Worm (Caenorhabditis elegans): ENCODE measurements around the gene chhy-1.
A peak's percentile ranks its signal among the peaks of the same experiment; 100 is the strongest.

Gene chhy-1

DNA sequence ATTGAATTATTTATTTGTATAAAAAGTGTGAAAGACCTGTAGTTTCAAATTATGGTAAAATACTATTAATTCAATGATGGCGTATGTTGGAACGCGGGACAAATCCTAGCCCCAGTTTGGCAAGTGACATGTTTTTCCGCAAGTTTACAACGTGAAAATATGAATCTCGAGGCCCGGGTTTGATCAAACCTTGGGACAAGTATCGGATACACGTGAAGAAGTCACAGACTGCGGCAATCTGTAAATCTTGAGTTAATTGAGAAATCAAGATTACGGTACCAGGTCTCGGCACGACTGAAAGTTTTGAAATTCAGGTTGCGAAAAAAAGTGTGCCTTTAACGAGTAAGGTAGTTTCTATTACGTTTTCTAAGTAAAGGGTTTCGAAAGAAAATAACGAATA lies 34.4 kb downstream of the chhy-1 start:
- no peak for TF ChIP-seq sdc-2 (tag; optimal IDR thresholded peaks at IDR 0.05)
- no peak for TF ChIP-seq ceh-9 (tag; optimal IDR thresholded peaks at IDR 0.05)
- TF ChIP-seq ama-1 (optimal IDR thresholded peaks at IDR 0.05): peak; percentile 33
- no peak for TF ChIP-seq K09A11.1 (tag; optimal IDR thresholded peaks at IDR 0.05; ENCODE audit: insufficient read depth)

DNA sequence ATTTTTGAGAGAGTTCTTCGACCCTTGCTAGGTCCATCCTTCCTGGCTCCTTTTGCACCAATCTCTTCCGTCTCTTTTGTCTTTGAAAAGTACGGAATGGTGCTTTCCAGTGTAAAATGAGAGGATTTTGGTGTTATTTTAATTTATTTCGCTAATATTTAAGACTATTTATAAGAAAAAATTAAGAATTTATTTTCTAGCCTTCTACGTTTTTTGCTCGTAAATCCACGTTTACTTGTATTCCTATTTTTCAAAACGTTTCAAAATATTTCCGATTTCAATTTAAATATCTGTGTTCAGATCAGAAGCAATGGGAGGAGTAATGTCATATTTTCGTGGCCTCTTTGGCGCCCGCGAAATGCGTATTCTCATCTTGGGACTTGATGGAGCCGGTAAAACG lies 35.7 kb downstream of the chhy-1 start, which contains the start of gene arl-1:
Gene arl-1 (plus strand): TSS at position 301 of the 400 bp plus-strand sequence.
- no peak for TF ChIP-seq fax-1 (tag; optimal IDR thresholded peaks at IDR 0.05)
- TF ChIP-seq sox-2 (GFP tag; IDR thresholded peaks at IDR 0.05): no peak
- no peak for TF ChIP-seq sdc-2 (tag; optimal IDR thresholded peaks at IDR 0.05)
- TF ChIP-seq ceh-30 (tag; optimal IDR thresholded peaks at IDR 0.05): no peak
- TF ChIP-seq C38D4.7 (GFP tag; optimal IDR thresholded peaks at IDR 0.05): no peak
- no peak for TF ChIP-seq ref-2 (tag; optimal IDR thresholded peaks at IDR 0.05)
- TF ChIP-seq pag-3 (tag; optimal IDR thresholded peaks at IDR 0.05; ENCODE audit: borderline replicate concordance): no peak
- no peak for TF ChIP-seq syd-9 (tag; optimal IDR thresholded peaks at IDR 0.05)
- no peak for TF ChIP-seq npax-4 (tag; optimal IDR thresholded peaks at IDR 0.05)
- no peak for TF ChIP-seq dve-1 (tag; optimal IDR thresholded peaks at IDR 0.05)
- no peak for TF ChIP-seq ceh-9 (tag; optimal IDR thresholded peaks at IDR 0.05)
- no peak for TF ChIP-seq pat-9 (tag; optimal IDR thresholded peaks at IDR 0.05)
- no peak for TF ChIP-seq pros-1 (tag; optimal IDR thresholded peaks at IDR 0.05)
- TF ChIP-seq hlh-6 (tag; optimal IDR thresholded peaks at IDR 0.05): no peak

DNA sequence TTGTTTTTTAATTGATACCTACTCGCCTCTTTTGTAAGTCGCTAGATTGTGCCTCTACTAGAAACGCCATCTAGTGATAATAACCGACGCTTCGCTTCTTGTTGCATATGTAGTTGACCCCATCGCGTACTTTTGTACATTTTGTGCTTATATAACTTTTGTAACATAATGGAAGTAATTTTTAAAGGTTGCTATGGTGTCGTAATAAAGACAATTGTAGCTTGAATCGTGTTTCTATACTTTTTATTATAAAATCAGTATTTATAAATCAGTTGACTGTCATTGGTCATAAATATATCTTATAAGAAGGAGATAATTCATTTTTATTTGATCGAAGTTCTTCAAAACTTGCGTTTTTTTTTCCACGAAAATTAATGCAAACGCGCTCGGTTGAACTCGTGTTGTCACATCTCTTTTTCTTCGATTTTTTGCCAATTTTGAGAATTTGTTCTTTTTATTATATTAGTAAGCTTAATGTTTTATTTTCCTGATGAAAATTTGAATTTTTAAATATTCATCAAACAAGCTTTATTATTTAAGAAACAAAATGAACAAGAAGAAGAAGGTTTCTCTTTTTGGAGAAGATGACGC lies 39.8 kb downstream of the chhy-1 start, which contains the start of gene F54C9.9:
Gene F54C9.9 (plus strand): TSS at position 541 of the 591 bp plus-strand sequence.
- TF ChIP-seq fkh-6 (tag; optimal IDR thresholded peaks at IDR 0.05) (no peak), syd-9 (tag; optimal IDR thresholded peaks at IDR 0.05) (no peak), madf-2 (tag; optimal IDR thresholded peaks at IDR 0.05) (no peak), ahr-1 (tag; optimal IDR thresholded peaks at IDR 0.05) (no peak), ceh-24 (tag; optimal IDR thresholded peaks at IDR 0.05) (no peak), F13H6.1 (tag; optimal IDR thresholded peaks at IDR 0.05) (no peak), ztf-16 (tag; optimal IDR thresholded peaks at IDR 0.05) (no peak), nhr-232 (tag; optimal IDR thresholded peaks at IDR 0.05) (no peak), tbx-7 (tag; optimal IDR thresholded peaks at IDR 0.05) (no peak), ttx-3 (tag; optimal IDR thresholded peaks at IDR 0.05) (no peak), ceh-19 (GFP tag; optimal IDR thresholded peaks at IDR 0.05) (no peak), pag-3 (tag; optimal IDR thresholded peaks at IDR 0.05; ENCODE audit: borderline replicate concordance) (no peak), K09A11.1 (tag; optimal IDR thresholded peaks at IDR 0.05; ENCODE audit: insufficient read depth) (no peak), ceh-45 (GFP tag; IDR thresholded peaks at IDR 0.05) (no peak), che-1 (tag; optimal IDR thresholded peaks at IDR 0.05) (no peak), unc-55 (GFP tag; optimal IDR thresholded peaks at IDR 0.05) (no peak), unc-86 (tag; optimal IDR thresholded peaks at IDR 0.05) (no peak), fax-1 (tag; optimal IDR thresholded peaks at IDR 0.05) (no peak), mec-3 (tag; optimal IDR thresholded peaks at IDR 0.05; ENCODE audit: borderline replicate concordance) (no peak)

DNA sequence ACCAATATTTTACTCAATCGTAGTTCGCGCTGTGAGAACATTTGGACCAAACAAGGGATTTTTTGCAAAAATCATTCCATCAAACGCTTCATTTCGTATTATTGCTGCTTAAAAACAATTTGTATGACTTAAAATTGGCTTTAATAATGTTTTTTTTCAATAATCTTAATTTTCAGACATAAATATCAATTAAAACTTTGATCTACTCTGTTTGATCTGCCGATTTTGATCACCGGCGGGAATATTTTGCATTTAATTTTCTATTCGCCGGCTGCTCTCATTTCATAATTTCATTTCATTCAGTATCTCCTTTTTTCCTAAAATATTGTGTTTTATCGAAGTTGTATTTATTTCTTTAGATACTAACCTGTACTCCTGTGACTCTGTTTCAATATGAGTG lies 42.2 kb downstream of the chhy-1 start, which contains the start of gene puf-5:
Gene puf-5 (plus strand): TSS at position 358 of the 400 bp plus-strand sequence.
- TF ChIP-seq ceh-24 (tag; optimal IDR thresholded peaks at IDR 0.05): no peak
- TF ChIP-seq elt-2 (tag; optimal IDR thresholded peaks at IDR 0.05): no peak
- no peak for TF ChIP-seq odd-2 (tag; optimal IDR thresholded peaks at IDR 0.05)
- TF ChIP-seq dve-1 (tag; optimal IDR thresholded peaks at IDR 0.05): no peak
- TF ChIP-seq nfya-1 (tag; optimal IDR thresholded peaks at IDR 0.05): no peak
- no peak for TF ChIP-seq fax-1 (tag; optimal IDR thresholded peaks at IDR 0.05)
- no peak for TF ChIP-seq K02D7.2 (tag; optimal IDR thresholded peaks at IDR 0.05)
